Worm (Caenorhabditis elegans) whole organism, L3 larva: ENCODE results near the gene Y75B8A.8.

Source experiments
- ama-1 ChIP-seq: fragments of 150-350 bp; optimal IDR thresholded peaks from 2 replicates; lab custom pipeline; 2018
- ceh-28 ChIP-seq: fragments of 150-350 bp; optimal IDR thresholded peaks from 2 replicates; lab custom pipeline; 2014; ENCODE audit warnings: missing biosample characterization, missing genetic modification reagents, missing genetic modification characterization
- ceh-9 ChIP-seq: sonication (generic microtip); optimal IDR thresholded peaks from 2 replicates; lab custom pipeline; 2018; ENCODE audit warnings: missing biosample characterization, missing genetic modification characterization
- egl-5 ChIP-seq: fragments of 150-350 bp; optimal IDR thresholded peaks from 2 replicates; lab custom pipeline; 2017; ENCODE audit warnings: missing biosample characterization, missing genetic modification reagents, missing genetic modification characterization, inconsistent platforms
- elt-1 ChIP-seq: fragments of 150-350 bp; optimal IDR thresholded peaks from 2 replicates; lab custom pipeline; 2014; ENCODE audit warnings: missing biosample characterization, missing genetic modification characterization
- elt-3 ChIP-seq, 3 experiments: fragments of 150-350 bp in 1 of 3; sonication (generic microtip) in 2 of 3; optimal IDR thresholded peaks; 2 replicates in 2 of 3; 4 replicates in 1 of 3; lab custom pipeline; 2014 to 2017; ENCODE audit warnings: missing biosample characterization in 3 of 3, missing genetic modification characterization in 3 of 3
- lin-15B ChIP-seq: fragments of 150-350 bp; optimal IDR thresholded peaks from 2 replicates; lab custom pipeline; 2014; ENCODE audit warnings: missing biosample characterization, missing genetic modification characterization
- nfya-1 ChIP-seq: sonication (generic microtip); optimal IDR thresholded peaks from 2 replicates; lab custom pipeline; 2017; ENCODE audit warnings: missing genetic modification characterization, mild to moderate bottlenecking, missing compliant biosample characterization, antibody characterized with exemption, moderate library complexity; ENCODE audit not compliant: insufficient read depth
- nhr-23 ChIP-seq: fragments of 150-350 bp; optimal IDR thresholded peaks from 2 replicates; lab custom pipeline; 2014; ENCODE audit warnings: missing biosample characterization, missing genetic modification reagents, missing genetic modification characterization
- nhr-237 ChIP-seq: fragments of 150-350 bp; optimal IDR thresholded peaks from 2 replicates; lab custom pipeline; 2014; ENCODE audit warnings: missing biosample characterization, missing genetic modification characterization
- nhr-25 ChIP-seq: sonication (generic microtip); optimal IDR thresholded peaks from 2 replicates; lab custom pipeline; 2017; ENCODE audit warnings: missing biosample characterization, missing genetic modification characterization
- nhr-43 ChIP-seq: sonication (generic microtip); optimal IDR thresholded peaks from 2 replicates; lab custom pipeline; 2016; ENCODE audit warnings: mild to moderate bottlenecking, missing genetic modification characterization, missing compliant biosample characterization; ENCODE audit not compliant: poor library complexity, severe bottlenecking
- pha-4 ChIP-seq: fragments of 150-350 bp; optimal IDR thresholded peaks from 2 replicates; lab custom pipeline; 2014; ENCODE audit warnings: missing biosample characterization, missing genetic modification reagents, missing genetic modification characterization
- pqm-1 ChIP-seq: fragments of 150-350 bp; optimal IDR thresholded peaks from 2 replicates; lab custom pipeline; 2017; ENCODE audit warnings: missing biosample characterization, missing genetic modification characterization, inconsistent platforms
- sea-2 ChIP-seq: fragments of 150-350 bp; sonication (generic microtip); optimal IDR thresholded peaks from 4 replicates; lab custom pipeline; 2014; ENCODE audit warnings: missing biosample characterization, missing genetic modification reagents, missing genetic modification characterization
- snpc-4 ChIP-seq: fragments of 150-350 bp; optimal IDR thresholded peaks from 2 replicates; lab custom pipeline; 2014; ENCODE audit warnings: missing biosample characterization, missing genetic modification characterization
- tbx-2 ChIP-seq: sonication (generic microtip); optimal IDR thresholded peaks from 2 replicates; lab custom pipeline; 2016; ENCODE audit warnings: mild to moderate bottlenecking, missing genetic modification characterization, missing compliant biosample characterization
- unc-62 ChIP-seq: fragments of 150-350 bp; sonication (generic microtip); optimal IDR thresholded peaks from 4 replicates; lab custom pipeline; 2014; ENCODE audit warnings: missing biosample characterization, missing genetic modification reagents, missing genetic modification characterization

Y75B8A.8 gene

DNA sequence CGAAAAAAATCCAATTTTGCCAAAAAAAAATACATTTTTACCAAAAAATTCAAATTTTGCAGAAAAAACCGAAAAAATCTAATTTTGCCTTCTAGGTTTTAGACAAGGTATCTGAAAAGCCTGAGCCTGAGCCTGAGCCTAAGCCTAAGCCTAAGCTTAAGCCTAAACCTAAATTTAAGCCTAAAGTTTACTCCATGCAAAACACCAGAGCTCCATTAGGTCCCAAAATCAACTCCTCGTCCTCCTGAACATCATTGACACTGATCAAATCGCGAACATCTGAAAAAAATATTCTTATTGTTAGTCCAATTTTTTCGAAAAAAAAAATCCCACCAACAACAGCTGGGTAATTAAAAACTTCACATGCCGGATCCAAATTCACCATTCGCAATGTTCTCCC lies 57.5 kb downstream of the Y75B8A.8 start:
- TF ChIP-seq unc-62 (GFP tag; lab: Kevin White, UChicago) (no peak), nhr-23 (no peak), sea-2 (GFP tag; lab: Kevin White, UChicago) (no peak), ceh-28 (tag; lab: Kevin White, UChicago) (no peak), nhr-43 (tag; lab: Kevin White, UChicago) (no peak), nfya-1 (tag; lab: Kevin White, UChicago) (no peak)

DNA sequence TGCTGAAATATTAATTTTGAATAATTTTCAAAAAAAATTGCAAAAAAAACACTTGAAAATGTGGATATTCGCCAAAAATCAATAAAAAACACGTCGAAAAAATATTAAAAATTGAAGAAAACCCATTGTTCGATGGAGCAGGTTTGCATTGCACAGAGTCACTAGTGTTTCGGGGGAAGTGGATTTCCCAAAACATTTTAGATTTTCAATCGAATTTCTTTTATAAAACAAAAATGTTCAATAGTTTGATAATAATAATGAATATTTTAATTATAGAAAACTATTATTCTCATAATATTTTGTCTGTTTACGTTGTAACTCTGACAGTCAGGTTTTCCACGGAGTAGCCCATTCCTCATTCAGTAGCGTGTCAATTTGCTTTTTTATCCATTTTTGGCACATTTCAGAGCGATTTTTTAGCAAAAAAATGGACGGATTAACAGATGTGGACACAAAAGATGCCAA lies 58.1 kb downstream of the Y75B8A.8 start, which contains the start of the genes gex-4 and gphr-1:
Gene gex-4, minus strand, starts transcription at position 2 of the 465 bp plus-strand sequence.
Gene gphr-1, plus strand, starts transcription at position 415 of the 465 bp plus-strand sequence.
- TF ChIP-seq pha-4 = peak; percentile 77
- TF ChIP-seq ceh-9 (tag; lab: Kevin White, UChicago) = no peak
- no peak for TF ChIP-seq nhr-25 (tag; lab: Kevin White, UChicago)
- no peak for TF ChIP-seq ama-1 (lab: Kevin White, UChicago)
- TF ChIP-seq nhr-23 = peak; percentile 20
- no peak for TF ChIP-seq elt-1 (tag; lab: Kevin White, UChicago)
- TF ChIP-seq snpc-4 (tag; lab: Kevin White, UChicago) = no peak
- no peak for TF ChIP-seq nhr-43 (tag; lab: Kevin White, UChicago)
- TF ChIP-seq lin-15B (tag; lab: Kevin White, UChicago) = peak; percentile 85
- TF ChIP-seq nfya-1 (tag; lab: Kevin White, UChicago) = peak; percentile 63
- TF ChIP-seq elt-3 (tag; optimal IDR thresholded peaks at IDR 0.05; lab: Kevin White, UChicago) = no peak
- no peak for TF ChIP-seq pqm-1
- no peak for TF ChIP-seq tbx-2 (tag; lab: Kevin White, UChicago)
- TF ChIP-seq nhr-237 (tag; lab: Kevin White, UChicago) = no peak
- TF ChIP-seq egl-5 (tag; lab: Kevin White, UChicago) = peak; percentile 25

- TF ChIP-seq nhr-43 (tag; lab: Kevin White, UChicago) (no peak), pqm-1 (no peak), nfya-1 (tag; lab: Kevin White, UChicago) (peak; percentile 61)
These were observed 60.3 kb downstream of the Y75B8A.8 start for ce11 chrIII:12220820-12221219.
